Worm (Caenorhabditis elegans): ENCODE measurements around the gene fbxa-189.
A peak's percentile ranks its signal among the peaks of the same experiment; 100 is the strongest.

The fbxa-189 gene

ce11 chrV:17350093-17350492 lies 5.1 kb downstream of the fbxa-189 start, which contains the start of gene lsy-27:
Gene lsy-27 (minus strand): TSS chrV:17350193.
- TF ChIP-seq lsy-2 (tag; optimal IDR thresholded peaks at IDR 0.05) = no peak
- TF ChIP-seq mab-5 (tag; optimal IDR thresholded peaks at IDR 0.05) = no peak
- TF ChIP-seq drap-1 (GFP tag; optimal IDR thresholded peaks at IDR 0.05) = no peak
- TF ChIP-seq nhr-76 (tag; optimal IDR thresholded peaks at IDR 0.05) = no peak
- no peak for TF ChIP-seq mls-2 (tag; optimal IDR thresholded peaks at IDR 0.05)
- TF ChIP-seq elt-3 (tag; optimal IDR thresholded peaks at IDR 0.05) = no peak
- TF ChIP-seq ceh-83 (GFP tag; optimal IDR thresholded peaks at IDR 0.05) = no peak

- TF ChIP-seq snpc-4 (tag; optimal IDR thresholded peaks at IDR 0.05) (no peak), ham-2 (GFP tag; optimal IDR thresholded peaks at IDR 0.05) (no peak), nhr-2 (tag; optimal IDR thresholded peaks at IDR 0.05) (no peak), M03D4.4 (tag; optimal IDR thresholded peaks at IDR 0.05) (no peak), nhr-12 (tag; optimal IDR thresholded peaks at IDR 0.05) (no peak), mep-1 (tag; optimal IDR thresholded peaks at IDR 0.05) (no peak), nhr-76 (tag; optimal IDR thresholded peaks at IDR 0.05) (no peak), ces-1 (GFP tag; optimal IDR thresholded peaks at IDR 0.05) (no peak), lin-32 (GFP tag; optimal IDR thresholded peaks at IDR 0.05) (no peak), cnd-1 (tag; optimal IDR thresholded peaks at IDR 0.05) (no peak), sem-2 (GFP tag; optimal IDR thresholded peaks at IDR 0.05) (no peak), bed-3 (GFP tag; optimal IDR thresholded peaks at IDR 0.05) (no peak), hlh-1 (tag; optimal IDR thresholded peaks at IDR 0.05) (no peak), zip-8 (tag; optimal IDR thresholded peaks at IDR 0.05) (no peak), unc-62 (GFP tag; optimal IDR thresholded peaks at IDR 0.05) (no peak), lsy-2 (tag; optimal IDR thresholded peaks at IDR 0.05) (no peak), blmp-1 (tag; optimal IDR thresholded peaks at IDR 0.05) (no peak), elt-3 (tag; optimal IDR thresholded peaks at IDR 0.05) (no peak), elt-1 (tag; optimal IDR thresholded peaks at IDR 0.05; ENCODE audit: borderline replicate concordance, insufficient read depth) (no peak)
Observed at ce11 chrV:17352827-17353373, 7.9 kb downstream of the fbxa-189 start, which contains the start of the genes fbxa-134 and F47H4.2. Gene fbxa-134 (minus strand): TSS chrV:17352870. Gene F47H4.2 (plus strand): TSS chrV:17353323.

ce11 chrV:17376639-17377038 lies 31.6 kb downstream of the fbxa-189 start, which contains the start of gene Y20C6A.1:
Gene Y20C6A.1 (minus strand): TSS chrV:17376745.
- TF ChIP-seq ces-1 (GFP tag; optimal IDR thresholded peaks at IDR 0.05) = no peak
- no peak for TF ChIP-seq M03D4.4 (tag; optimal IDR thresholded peaks at IDR 0.05)
- no peak for TF ChIP-seq elt-3 (tag; optimal IDR thresholded peaks at IDR 0.05)
- no peak for TF ChIP-seq lsy-2 (tag; optimal IDR thresholded peaks at IDR 0.05)

ce11 chrV:17377140-17377539 lies 32.1 kb downstream of the fbxa-189 start, which contains the start of gene fbxb-7:
Gene fbxb-7 (plus strand): TSS chrV:17377406.
- TF ChIP-seq sem-2 (GFP tag; optimal IDR thresholded peaks at IDR 0.05) (no peak), unc-39 (tag; optimal IDR thresholded peaks at IDR 0.05) (no peak), drap-1 (GFP tag; optimal IDR thresholded peaks at IDR 0.05) (peak; percentile 53), nhr-12 (tag; optimal IDR thresholded peaks at IDR 0.05) (no peak)

ce11 chrV:17379932-17380331 lies 34.9 kb downstream of the fbxa-189 start, which contains the start of gene Y20C6A.4:
Gene Y20C6A.4 (plus strand): TSS chrV:17380232.
- TF ChIP-seq unc-120 (tag; optimal IDR thresholded peaks at IDR 0.05; ENCODE audit: poor library complexity, severe bottlenecking) (no peak), nhr-237 (tag; optimal IDR thresholded peaks at IDR 0.05) (no peak)

ce11 chrV:17395374-17395773 lies 50.4 kb downstream of the fbxa-189 start, which contains the start of gene srh-120:
Gene srh-120 (plus strand): TSS chrV:17395674.
- no peak for TF ChIP-seq unc-62 (GFP tag; optimal IDR thresholded peaks at IDR 0.05)
- TF ChIP-seq nhr-2 (tag; optimal IDR thresholded peaks at IDR 0.05) = no peak
- TF ChIP-seq elt-3 (tag; optimal IDR thresholded peaks at IDR 0.05) = no peak
- TF ChIP-seq drap-1 (GFP tag; optimal IDR thresholded peaks at IDR 0.05) = no peak
- no peak for TF ChIP-seq tbx-8 (GFP tag; optimal IDR thresholded peaks at IDR 0.05)
- TF ChIP-seq ztf-11 (tag; optimal IDR thresholded peaks at IDR 0.05) = no peak
- no peak for TF ChIP-seq flh-1 (GFP tag; optimal IDR thresholded peaks at IDR 0.05)
- TF ChIP-seq ham-2 (GFP tag; optimal IDR thresholded peaks at IDR 0.05) = no peak
- TF ChIP-seq ceh-83 (GFP tag; optimal IDR thresholded peaks at IDR 0.05) = no peak
- no peak for TF ChIP-seq nhr-76 (tag; optimal IDR thresholded peaks at IDR 0.05)
- TF ChIP-seq cnd-1 (tag; optimal IDR thresholded peaks at IDR 0.05) = no peak
- no peak for TF ChIP-seq pha-4 (tag; optimal IDR thresholded peaks at IDR 0.05)
- TF ChIP-seq unc-120 (tag; optimal IDR thresholded peaks at IDR 0.05; ENCODE audit: poor library complexity, severe bottlenecking) = no peak
- TF ChIP-seq nhr-12 (tag; optimal IDR thresholded peaks at IDR 0.05) = no peak
